Worm (Caenorhabditis elegans) whole organism, L3 larva: Measurements from ENCODE around the gene memi-2.

Source experiments
- R02D3.7 ChIP-seq: fragments of 150-350 bp; optimal IDR thresholded peaks from 2 replicates; lab custom pipeline; 2014; ENCODE audit warnings: missing biosample characterization, missing genetic modification characterization
- ZK546.5 ChIP-seq: sonication (generic microtip); optimal IDR thresholded peaks from 2 replicates; lab custom pipeline; 2017; ENCODE audit warnings: missing biosample characterization, missing genetic modification characterization
- ama-1 ChIP-seq: fragments of 150-350 bp; optimal IDR thresholded peaks from 2 replicates; lab custom pipeline; 2018
- ceh-16 ChIP-seq: sonication (generic microtip); optimal IDR thresholded peaks from 2 replicates; lab custom pipeline; 2017; ENCODE audit warnings: missing biosample characterization, missing genetic modification characterization
- ceh-28 ChIP-seq: fragments of 150-350 bp; optimal IDR thresholded peaks from 2 replicates; lab custom pipeline; 2014; ENCODE audit warnings: missing biosample characterization, missing genetic modification reagents, missing genetic modification characterization
- ceh-82 ChIP-seq: fragments of 150-350 bp; optimal IDR thresholded peaks from 2 replicates; lab custom pipeline; 2014; ENCODE audit warnings: missing biosample characterization, missing genetic modification characterization
- egl-27 ChIP-seq: sonication (generic microtip); optimal IDR thresholded peaks from 4 replicates; lab custom pipeline; 2017; ENCODE audit warnings: missing biosample characterization, missing genetic modification reagents, missing genetic modification characterization
- egl-5 ChIP-seq: fragments of 150-350 bp; optimal IDR thresholded peaks from 2 replicates; lab custom pipeline; 2017; ENCODE audit warnings: missing biosample characterization, missing genetic modification reagents, missing genetic modification characterization, inconsistent platforms
- elt-1 ChIP-seq: fragments of 150-350 bp; optimal IDR thresholded peaks from 2 replicates; lab custom pipeline; 2014; ENCODE audit warnings: missing biosample characterization, missing genetic modification characterization
- elt-2 ChIP-seq: sonication (generic microtip); optimal IDR thresholded peaks from 2 replicates; lab custom pipeline; 2016; ENCODE audit warnings: missing genetic modification reagents, mild to moderate bottlenecking, missing genetic modification characterization, missing compliant biosample characterization
- elt-3 ChIP-seq, 3 experiments: fragments of 150-350 bp in 1 of 3; sonication (generic microtip) in 2 of 3; optimal IDR thresholded peaks; 2 replicates in 2 of 3; 4 replicates in 1 of 3; lab custom pipeline; 2014 to 2017; ENCODE audit warnings: missing biosample characterization in 3 of 3, missing genetic modification characterization in 3 of 3
- eor-1 ChIP-seq, 2 experiments: fragments of 150-350 bp; optimal IDR thresholded peaks; 2 replicates each; lab custom pipeline; 2014 to 2018; ENCODE audit warnings: missing biosample characterization in 2 of 2, missing genetic modification characterization in 2 of 2
- fkh-2 ChIP-seq: fragments of 150-350 bp; optimal IDR thresholded peaks from 2 replicates; lab custom pipeline; 2014; ENCODE audit warnings: missing biosample characterization, missing genetic modification reagents, missing genetic modification characterization
- fos-1 ChIP-seq: fragments of 150-350 bp; optimal IDR thresholded peaks from 2 replicates; lab custom pipeline; 2014; ENCODE audit warnings: missing biosample characterization, missing genetic modification characterization
- hmg-11 ChIP-seq: sonication (generic microtip); optimal IDR thresholded peaks from 2 replicates; lab custom pipeline; 2016; ENCODE audit warnings: missing genetic modification characterization, missing compliant biosample characterization
- lin-15B ChIP-seq: fragments of 150-350 bp; optimal IDR thresholded peaks from 2 replicates; lab custom pipeline; 2014; ENCODE audit warnings: missing biosample characterization, missing genetic modification characterization
- lsy-12 ChIP-seq: sonication (generic microtip); optimal IDR thresholded peaks from 2 replicates; lab custom pipeline; 2016; ENCODE audit warnings: mild to moderate bottlenecking, missing genetic modification characterization, missing compliant biosample characterization
- mdl-1 ChIP-seq: fragments of 150-350 bp; optimal IDR thresholded peaks from 2 replicates; lab custom pipeline; 2014; ENCODE audit warnings: missing biosample characterization, missing genetic modification characterization
- mml-1 ChIP-seq: fragments of 150-350 bp; sonication (generic microtip); optimal IDR thresholded peaks from 3 replicates; lab custom pipeline; 2014; ENCODE audit warnings: missing biosample characterization, missing genetic modification characterization
- nfya-1 ChIP-seq: sonication (generic microtip); optimal IDR thresholded peaks from 2 replicates; lab custom pipeline; 2017; ENCODE audit warnings: missing genetic modification characterization, mild to moderate bottlenecking, missing compliant biosample characterization, antibody characterized with exemption, moderate library complexity; ENCODE audit not compliant: insufficient read depth
- nhr-11 ChIP-seq: fragments of 150-350 bp; optimal IDR thresholded peaks from 2 replicates; lab custom pipeline; 2014; ENCODE audit warnings: missing biosample characterization, missing genetic modification characterization
- nhr-12 ChIP-seq: fragments of 150-350 bp; optimal IDR thresholded peaks from 2 replicates; lab custom pipeline; 2014; ENCODE audit warnings: missing biosample characterization, missing genetic modification characterization
- nhr-23 ChIP-seq: fragments of 150-350 bp; optimal IDR thresholded peaks from 2 replicates; lab custom pipeline; 2014; ENCODE audit warnings: missing biosample characterization, missing genetic modification reagents, missing genetic modification characterization
- nhr-25 ChIP-seq: sonication (generic microtip); optimal IDR thresholded peaks from 2 replicates; lab custom pipeline; 2017; ENCODE audit warnings: missing biosample characterization, missing genetic modification characterization
- nhr-28 ChIP-seq: fragments of 150-350 bp; optimal IDR thresholded peaks from 2 replicates; lab custom pipeline; 2014; ENCODE audit warnings: missing biosample characterization, missing genetic modification characterization
- nhr-43 ChIP-seq: sonication (generic microtip); optimal IDR thresholded peaks from 2 replicates; lab custom pipeline; 2016; ENCODE audit warnings: mild to moderate bottlenecking, missing genetic modification characterization, missing compliant biosample characterization; ENCODE audit not compliant: poor library complexity, severe bottlenecking
- nhr-76 ChIP-seq: fragments of 150-350 bp; sonication (generic microtip); optimal IDR thresholded peaks from 5 replicates; lab custom pipeline; 2014; ENCODE audit warnings: missing biosample characterization, missing genetic modification characterization
- nhr-77 ChIP-seq: fragments of 150-350 bp; optimal IDR thresholded peaks from 2 replicates; lab custom pipeline; 2014; ENCODE audit warnings: missing biosample characterization, missing genetic modification characterization
- pha-4 ChIP-seq: fragments of 150-350 bp; optimal IDR thresholded peaks from 2 replicates; lab custom pipeline; 2014; ENCODE audit warnings: missing biosample characterization, missing genetic modification reagents, missing genetic modification characterization
- pqm-1 ChIP-seq: fragments of 150-350 bp; optimal IDR thresholded peaks from 2 replicates; lab custom pipeline; 2017; ENCODE audit warnings: missing biosample characterization, missing genetic modification characterization, inconsistent platforms
- skn-1 ChIP-seq: fragments of 150-350 bp; optimal IDR thresholded peaks from 2 replicates; lab custom pipeline; 2014; ENCODE audit warnings: missing biosample characterization, missing genetic modification characterization
- snpc-4 ChIP-seq: fragments of 150-350 bp; optimal IDR thresholded peaks from 2 replicates; lab custom pipeline; 2014; ENCODE audit warnings: missing biosample characterization, missing genetic modification characterization
- tbx-2 ChIP-seq: sonication (generic microtip); optimal IDR thresholded peaks from 2 replicates; lab custom pipeline; 2016; ENCODE audit warnings: mild to moderate bottlenecking, missing genetic modification characterization, missing compliant biosample characterization
- unc-39 ChIP-seq: sonication (generic microtip); optimal IDR thresholded peaks from 4 replicates; lab custom pipeline; 2017; ENCODE audit warnings: missing biosample characterization, missing genetic modification characterization
- unc-62 ChIP-seq: fragments of 150-350 bp; sonication (generic microtip); optimal IDR thresholded peaks from 4 replicates; lab custom pipeline; 2014; ENCODE audit warnings: missing biosample characterization, missing genetic modification reagents, missing genetic modification characterization
- zag-1 ChIP-seq: fragments of 150-350 bp; optimal IDR thresholded peaks from 2 replicates; lab custom pipeline; 2014; ENCODE audit warnings: missing biosample characterization, missing genetic modification characterization
- ztf-11 ChIP-seq: fragments of 150-350 bp; optimal IDR thresholded peaks from 2 replicates; lab custom pipeline; 2014; ENCODE audit warnings: missing biosample characterization, missing genetic modification characterization
- ztf-4 ChIP-seq: fragments of 150-350 bp; optimal IDR thresholded peaks from 2 replicates; lab custom pipeline; 2014; ENCODE audit warnings: missing biosample characterization, missing genetic modification characterization

memi-2 gene

ce11 chrIV:13415739-13416271 is 15.5 kb upstream of the memi-2 start, which contains the start of the genes pik-1 and aptf-2:
pik-1 (plus strand) TSS chrIV:13416041.
aptf-2 (minus strand) TSS chrIV:13416051.
- peak; percentile 8 for TF ChIP-seq hmg-11
- TF ChIP-seq fos-1 (tag; lab: Kevin White, UChicago): no peak
- TF ChIP-seq pha-4: peak; percentile 47

- peak; percentile 50 for TF ChIP-seq hmg-11
- no peak for TF ChIP-seq nhr-28 (tag; lab: Kevin White, UChicago)
- peak; percentile 5 for TF ChIP-seq elt-2
- TF ChIP-seq snpc-4 (tag; lab: Kevin White, UChicago): peak; percentile 25
- peak; percentile 62 for TF ChIP-seq pha-4
- TF ChIP-seq ama-1 (lab: Kevin White, UChicago): no peak
These were observed 12.6 kb upstream of the memi-2 start, which contains the start of gene gcl-1 for ce11 chrIV:13412845-13413383. gcl-1 (minus strand) TSS chrIV:13412895.

ce11 chrIV:13408018-13408417 is 7.7 kb upstream of the memi-2 start, which contains the start of gene Y62E10A.19:
Y62E10A.19 (minus strand) TSS chrIV:13408306.
- TF ChIP-seq nhr-76 (tag; lab: Kevin White, UChicago): no peak
- TF ChIP-seq nhr-25: peak; percentile 30

ce11 chrIV:13398728-13399127 is 1.6 kb downstream of the memi-2 start, which contains the start of gene Y62E10A.13:
Y62E10A.13 (minus strand) TSS chrIV:13399053.
- TF ChIP-seq elt-1: no peak
- TF ChIP-seq fkh-2: no peak
- TF ChIP-seq egl-27 (tag; lab: Kevin White, UChicago): no peak
- TF ChIP-seq, all 47 proteins: peak for 0

ce11 chrIV:13396375-13396774 is 3.9 kb downstream of the memi-2 start:
- TF ChIP-seq nfya-1 (tag; lab: Kevin White, UChicago): no peak
- TF ChIP-seq nhr-23 (tag; lab: Kevin White, UChicago): no peak
- no peak for TF ChIP-seq ztf-11 (tag; lab: Kevin White, UChicago)
- TF ChIP-seq eor-1 (tag; optimal IDR thresholded peaks at IDR 0.05; lab: Kevin White, UChicago): no peak
- no peak for TF ChIP-seq egl-5 (tag; lab: Kevin White, UChicago)
- peak; percentile 8 for TF ChIP-seq nhr-43 (tag; lab: Kevin White, UChicago)
- TF ChIP-seq elt-3 (tag; optimal IDR thresholded peaks at IDR 0.05; lab: Kevin White, UChicago): peak in 1 of 3 experiments; percentile 15
- TF ChIP-seq pha-4: peak; percentile 78
- TF ChIP-seq mdl-1 (tag; lab: Kevin White, UChicago): no peak
- no peak for TF ChIP-seq ama-1 (lab: Kevin White, UChicago)
- TF ChIP-seq nhr-77 (tag; lab: Kevin White, UChicago): no peak
- TF ChIP-seq nhr-28 (tag; lab: Kevin White, UChicago): no peak
- no peak for TF ChIP-seq nhr-12 (tag; lab: Kevin White, UChicago)
- TF ChIP-seq skn-1 (tag; lab: Kevin White, UChicago): peak; percentile 73
- TF ChIP-seq unc-62 (GFP tag; lab: Kevin White, UChicago): no peak
- TF ChIP-seq fos-1 (tag; lab: Kevin White, UChicago): no peak
- TF ChIP-seq R02D3.7 (tag; lab: Kevin White, UChicago): no peak
- TF ChIP-seq ceh-82 (tag; lab: Kevin White, UChicago): no peak
- TF ChIP-seq elt-2: peak; percentile 90
- peak; percentile 91 for TF ChIP-seq pqm-1
- no peak for TF ChIP-seq ZK546.5 (tag; lab: Kevin White, UChicago)
- TF ChIP-seq unc-39 (tag; lab: Kevin White, UChicago): no peak

- TF ChIP-seq zag-1 (tag; lab: Kevin White, UChicago): no peak
- peak; percentile 100 for TF ChIP-seq mml-1 (tag; lab: Kevin White, UChicago)
- peak; percentile 65 for TF ChIP-seq ceh-28 (tag; lab: Kevin White, UChicago)
- peak; percentile 82 for TF ChIP-seq nhr-23 (tag; lab: Kevin White, UChicago)
- peak; percentile 59 for TF ChIP-seq lsy-12 (tag; lab: Kevin White, UChicago)
- TF ChIP-seq elt-2: peak; percentile 91
- TF ChIP-seq ztf-4: peak; percentile 38
- peak; percentile 73 for TF ChIP-seq tbx-2 (tag; lab: Kevin White, UChicago)
- TF ChIP-seq pha-4: peak; percentile 81
- TF ChIP-seq mdl-1 (tag; lab: Kevin White, UChicago): peak; percentile 63
- TF ChIP-seq ama-1 (lab: Kevin White, UChicago): no peak
- peak; percentile 6 for TF ChIP-seq skn-1 (tag; lab: Kevin White, UChicago)
- TF ChIP-seq nhr-77 (tag; lab: Kevin White, UChicago): no peak
- peak; percentile 95 for TF ChIP-seq hmg-11
- TF ChIP-seq lin-15B (tag; lab: Kevin White, UChicago): peak; percentile 45
- TF ChIP-seq ZK546.5 (tag; lab: Kevin White, UChicago): no peak
- no peak for TF ChIP-seq nhr-12 (tag; lab: Kevin White, UChicago)
- peak; percentile 91 for TF ChIP-seq nfya-1 (tag; lab: Kevin White, UChicago)
- peak; percentile 5 for TF ChIP-seq snpc-4 (tag; lab: Kevin White, UChicago)
- TF ChIP-seq nhr-28 (tag; lab: Kevin White, UChicago): no peak
- peak; percentile 59 for TF ChIP-seq nhr-11
- no peak for TF ChIP-seq ztf-11 (tag; lab: Kevin White, UChicago)
- peak; percentile 90 for TF ChIP-seq nhr-25
- TF ChIP-seq elt-1: peak; percentile 62
- TF ChIP-seq ceh-16 (tag; lab: Kevin White, UChicago): no peak
- peak; percentile 18 for TF ChIP-seq fos-1 (tag; lab: Kevin White, UChicago)
- TF ChIP-seq nhr-43 (tag; lab: Kevin White, UChicago): peak; percentile 93
- TF ChIP-seq ceh-82 (tag; lab: Kevin White, UChicago): no peak
These were observed 5.1 kb downstream of the memi-2 start for ce11 chrIV:13395255-13395654.
